Worm (Caenorhabditis elegans): ENCODE results near the gene T10H10.2.

ce11 chrX:2344666-2345065 lies 50.1 kb downstream of the T10H10.2 start, which contains the start of gene nlp-2:
- no peak for TF ChIP-seq flt-1 (GFP tag; IDR thresholded peaks at IDR 0.05)
- no peak for TF ChIP-seq cog-1 (tag; optimal IDR thresholded peaks at IDR 0.05)
- no peak for TF ChIP-seq ztf-23 (GFP tag; IDR thresholded peaks at IDR 0.05)
- TF ChIP-seq med-1 (GFP tag; optimal IDR thresholded peaks at IDR 0.05; ENCODE audit: insufficient read depth): no peak
- TF ChIP-seq klf-2 (GFP tag; conservative IDR thresholded peaks at IDR 0.05): no peak
- TF ChIP-seq ref-1 (GFP tag; conservative IDR thresholded peaks at IDR 0.05): no peak
- no peak for TF ChIP-seq T22C8.4 (GFP tag; IDR thresholded peaks at IDR 0.05)

Data from whole organism, midembryonic.